Fruit fly (Drosophila melanogaster): ENCODE measurements around the gene eIF4A.

The eIF4A gene

dm6 chr2L:5981433-5982333 is at the start of gene eIF4A:
TSS of gene eIF4A (plus strand) at chr2L:5981764.
- TF ChIP-seq CG17801 (GFP tag; optimal IDR thresholded peaks at IDR 0.05; ENCODE audit: partially characterized antibody): peak; percentile 27

- TF ChIP-seq CG17801 (GFP tag; optimal IDR thresholded peaks at IDR 0.05; ENCODE audit: partially characterized antibody): peak; percentile 80
Measured at dm6 chr2L:5943229-5944078, 38.1 kb upstream of the eIF4A start, which contains the start of the genes Sfp26Ad and Gpdh1. TSS of gene Sfp26Ad (minus strand) at chr2L:5943304. TSS of gene Gpdh1 (plus strand) at chr2L:5943643.

- no peak for TF ChIP-seq CG17801 (GFP tag; optimal IDR thresholded peaks at IDR 0.05; ENCODE audit: partially characterized antibody)
Measured at dm6 chr2L:5944305-5945282, 37.0 kb upstream of the eIF4A start.

dm6 chr2L:5945651-5946547 is 35.7 kb upstream of the eIF4A start:
- TF ChIP-seq CG17801 (GFP tag; optimal IDR thresholded peaks at IDR 0.05; ENCODE audit: partially characterized antibody): no peak

dm6 chr2L:5946728-5947127 is 34.8 kb upstream of the eIF4A start:
- TF ChIP-seq CG17801 (GFP tag; optimal IDR thresholded peaks at IDR 0.05; ENCODE audit: partially characterized antibody): peak; percentile 50

- TF ChIP-seq CG17801 (GFP tag; optimal IDR thresholded peaks at IDR 0.05; ENCODE audit: partially characterized antibody): no peak
Measured at dm6 chr2L:5947504-5947903, 34.1 kb upstream of the eIF4A start.

- TF ChIP-seq CG17801 (GFP tag; optimal IDR thresholded peaks at IDR 0.05; ENCODE audit: partially characterized antibody): peak; percentile 9
Measured at dm6 chr2L:5948775-5949526, 32.6 kb upstream of the eIF4A start, which contains the start of gene CG9044. TSS of gene CG9044 (plus strand) at chr2L:5949450.

- TF ChIP-seq CG17801 (GFP tag; optimal IDR thresholded peaks at IDR 0.05; ENCODE audit: partially characterized antibody): no peak
Measured at dm6 chr2L:5956153-5956552, 25.4 kb upstream of the eIF4A start, which contains the start of gene CG13999. TSS of gene CG13999 (minus strand) at chr2L:5956466.

dm6 chr2L:5956706-5957105 is 24.9 kb upstream of the eIF4A start, which contains the start of the genes CG13998 and Vm26Ab:
TSS of gene CG13998 (minus strand) at chr2L:5956819.
TSS of gene Vm26Ab (plus strand) at chr2L:5957004.
- peak; percentile 23 for TF ChIP-seq CG17801 (GFP tag; optimal IDR thresholded peaks at IDR 0.05; ENCODE audit: partially characterized antibody)

- TF ChIP-seq CG17801 (GFP tag; optimal IDR thresholded peaks at IDR 0.05; ENCODE audit: partially characterized antibody): no peak
Measured at dm6 chr2L:5958581-5959177, 22.9 kb upstream of the eIF4A start, which contains the start of gene Vm26Ac. TSS of gene Vm26Ac (minus strand) at chr2L:5958631.

- no peak for TF ChIP-seq CG17801 (GFP tag; optimal IDR thresholded peaks at IDR 0.05; ENCODE audit: partially characterized antibody)
Measured at dm6 chr2L:5959863-5960658, 21.5 kb upstream of the eIF4A start, which contains the start of gene Vm26Aa. TSS of gene Vm26Aa (minus strand) at chr2L:5960340.
